Fruit fly (Drosophila melanogaster): Measurements from ENCODE around the gene CG2712.

Gene CG2712

dm6 chrX:2714730-2715129 lies 17.5 kb upstream of the CG2712 start:
- TF ChIP-seq CG17801 (GFP tag; optimal IDR thresholded peaks at IDR 0.05; ENCODE audit: partially characterized antibody) = peak; percentile 65

- peak; percentile 38 for TF ChIP-seq CG17801 (GFP tag; optimal IDR thresholded peaks at IDR 0.05; ENCODE audit: partially characterized antibody)
Measured at dm6 chrX:2720122-2720521, 12.1 kb upstream of the CG2712 start, which contains the start of gene CG2701. Gene CG2701, minus strand, starts transcription at chrX:2720327.

DNA sequence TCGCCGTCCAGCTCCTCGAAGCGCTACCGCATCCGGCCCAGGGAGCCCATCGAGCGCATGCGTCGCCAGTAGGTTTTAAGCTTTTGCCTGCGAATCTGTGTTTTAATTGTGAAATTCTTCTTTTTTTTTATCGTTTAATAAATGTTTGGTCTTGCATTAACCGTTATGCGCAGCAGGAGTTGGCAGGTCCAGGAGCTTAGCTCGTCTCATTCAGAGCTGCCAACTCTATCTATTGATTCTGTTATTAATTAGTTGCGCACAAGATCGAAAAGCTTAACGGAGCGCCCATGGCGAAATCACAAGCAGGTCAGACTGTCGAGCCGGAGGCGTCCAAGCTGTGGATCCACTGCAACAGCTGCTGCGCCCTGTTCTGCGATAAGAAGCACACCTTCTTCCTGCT lies 5.8 kb upstream of the CG2712 start, which contains the start of gene vilya:
TSS of gene vilya (plus strand) at position 259 of the 400 bp plus-strand sequence.
- TF ChIP-seq CG17801 (GFP tag; optimal IDR thresholded peaks at IDR 0.05; ENCODE audit: partially characterized antibody) = no peak

dm6 chrX:2727506-2727905 lies 4.8 kb upstream of the CG2712 start, which contains the start of gene dwg:
Gene dwg, plus strand, starts transcription at chrX:2727698.
- TF ChIP-seq CG17801 (GFP tag; optimal IDR thresholded peaks at IDR 0.05; ENCODE audit: partially characterized antibody) = peak; percentile 26

DNA sequence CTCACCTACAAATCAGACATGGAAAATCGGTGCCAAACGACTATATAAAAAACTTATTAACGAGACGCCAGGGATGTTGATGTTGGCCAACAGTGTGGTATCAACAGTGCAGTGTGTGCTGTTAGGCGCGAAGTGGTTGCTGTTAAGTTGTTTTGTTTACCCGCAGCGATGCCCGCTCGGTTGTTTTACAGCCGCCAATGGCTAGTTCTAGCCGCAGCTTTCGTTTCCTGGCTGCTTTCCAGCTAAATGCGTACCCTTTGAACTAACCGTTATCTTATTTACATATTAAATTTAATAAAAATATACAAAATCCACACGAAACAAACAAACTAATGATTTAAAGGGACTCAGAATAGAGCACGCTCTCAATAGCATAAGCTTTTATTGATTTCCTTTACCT lies 6.4 kb downstream of the CG2712 start, which contains the start of gene crm:
TSS of gene crm (minus strand) at position 111 of the 400 bp plus-strand sequence.
- no peak for TF ChIP-seq CG17801 (GFP tag; optimal IDR thresholded peaks at IDR 0.05; ENCODE audit: partially characterized antibody)

dm6 chrX:2740084-2740483 lies 7.8 kb downstream of the CG2712 start, which contains the start of gene kirre:
Gene kirre, plus strand, starts transcription at chrX:2740384.
- no peak for TF ChIP-seq CG17801 (GFP tag; optimal IDR thresholded peaks at IDR 0.05; ENCODE audit: partially characterized antibody)

DNA sequence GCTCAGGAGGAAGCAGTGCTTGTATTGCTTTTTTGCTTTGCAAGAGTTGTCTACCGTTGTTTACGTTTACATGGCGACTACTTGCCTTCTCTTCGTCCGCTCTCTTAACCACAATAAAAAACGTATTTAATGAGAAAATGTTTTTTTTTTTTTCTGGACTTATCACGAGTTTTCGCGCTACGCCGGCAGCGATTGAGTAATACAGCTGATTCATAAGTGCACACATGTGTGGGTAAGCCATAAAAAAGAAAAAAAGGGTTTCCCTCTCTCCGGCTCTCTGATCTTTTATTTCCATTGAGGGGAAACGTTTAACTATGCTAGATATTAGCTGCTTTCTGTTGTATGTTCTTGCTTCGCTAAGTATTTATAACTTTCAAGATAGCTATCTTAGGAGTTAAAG lies 9.8 kb downstream of the CG2712 start:
- TF ChIP-seq CG17801 (GFP tag; optimal IDR thresholded peaks at IDR 0.05; ENCODE audit: partially characterized antibody) = peak; percentile 86

dm6 chrX:2743020-2743419 lies 10.8 kb downstream of the CG2712 start:
- peak; percentile 24 for TF ChIP-seq CG17801 (GFP tag; optimal IDR thresholded peaks at IDR 0.05; ENCODE audit: partially characterized antibody)

DNA sequence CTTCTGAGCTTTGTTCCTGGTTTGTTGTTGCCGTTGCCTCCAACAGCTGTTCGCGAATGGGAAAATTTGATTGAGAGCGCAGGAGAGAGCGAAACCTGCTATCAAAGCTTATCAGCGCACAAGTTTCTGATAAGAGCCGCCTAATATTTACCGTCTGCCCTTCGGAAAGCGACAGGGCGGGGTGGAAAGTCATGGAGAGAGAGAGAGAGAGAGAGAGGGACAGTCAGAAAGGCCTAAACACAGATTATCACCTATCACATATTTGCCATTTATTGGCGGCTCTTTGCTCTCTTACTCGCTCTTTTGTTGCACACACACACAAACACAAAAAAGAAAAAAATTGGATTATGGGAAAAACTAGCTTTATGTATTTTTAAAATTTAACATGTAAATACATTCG lies 11.3 kb downstream of the CG2712 start:
- no peak for TF ChIP-seq CG17801 (GFP tag; optimal IDR thresholded peaks at IDR 0.05; ENCODE audit: partially characterized antibody)

DNA sequence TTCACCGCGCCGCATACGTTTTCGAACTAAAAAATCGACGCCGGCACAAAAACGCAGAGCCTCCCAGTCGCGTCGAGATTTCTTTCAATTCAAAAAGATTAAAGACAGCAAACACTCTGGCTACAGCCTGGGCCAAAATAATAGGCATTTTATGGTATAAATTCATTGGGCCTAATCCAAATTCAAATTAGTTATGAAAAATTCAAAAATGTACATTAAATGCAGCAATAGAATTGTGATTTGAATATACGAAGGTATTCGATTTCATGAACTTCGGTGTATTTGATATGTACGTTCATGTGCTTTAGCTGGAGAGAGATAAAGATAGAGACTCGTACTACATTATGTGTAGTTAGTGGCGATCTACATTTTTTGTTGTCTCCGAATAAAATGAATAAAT lies 11.8 kb downstream of the CG2712 start, which contains the start of gene Syx4:
TSS of gene Syx4 (minus strand) at position 35 of the 400 bp plus-strand sequence.
- TF ChIP-seq CG17801 (GFP tag; optimal IDR thresholded peaks at IDR 0.05; ENCODE audit: partially characterized antibody) = peak; percentile 73

- no peak for TF ChIP-seq CG17801 (GFP tag; optimal IDR thresholded peaks at IDR 0.05; ENCODE audit: partially characterized antibody)
Measured at dm6 chrX:2749693-2750092, 17.4 kb downstream of the CG2712 start.

dm6 chrX:2757400-2757799 lies 25.1 kb downstream of the CG2712 start:
- TF ChIP-seq CG17801 (GFP tag; optimal IDR thresholded peaks at IDR 0.05; ENCODE audit: partially characterized antibody) = no peak

dm6 chrX:2761198-2761597 lies 28.9 kb downstream of the CG2712 start:
- no peak for TF ChIP-seq CG17801 (GFP tag; optimal IDR thresholded peaks at IDR 0.05; ENCODE audit: partially characterized antibody)

DNA sequence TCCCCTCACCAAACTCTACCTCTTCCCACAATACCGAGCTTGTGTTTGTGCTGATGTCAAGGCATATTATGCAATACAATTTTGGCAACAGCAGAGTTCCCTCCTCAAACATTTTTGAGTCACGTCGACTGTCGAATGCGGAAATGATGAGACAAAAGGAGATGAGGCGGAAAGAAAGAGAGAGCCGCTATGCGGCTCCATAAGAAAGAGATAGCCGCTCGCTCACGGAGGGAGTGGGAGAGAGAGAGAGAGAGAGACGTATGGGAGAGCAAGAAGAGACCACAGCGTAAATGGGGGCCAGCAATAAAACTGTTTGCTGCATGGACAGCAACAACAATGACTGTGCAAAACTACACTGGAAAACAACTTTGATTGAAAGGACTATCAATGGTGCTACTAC lies 33.2 kb downstream of the CG2712 start:
- TF ChIP-seq CG17801 (GFP tag; optimal IDR thresholded peaks at IDR 0.05; ENCODE audit: partially characterized antibody) = no peak

Data from ovary, adult (tissue).